Fruit fly (Drosophila melanogaster): ENCODE measurements around the gene Gr64e.

Gr64e gene

dm6 chr3L:4040247-4040925 is 8.4 kb downstream of the Gr64e start, which contains the start of the genes CG11593 and Rcd5 (continued):
- TF ChIP-seq CG7745 (tag; optimal IDR thresholded peaks at IDR 0.05) (no peak), CG11247 (GFP tag; IDR thresholded peaks at IDR 0.05) (peak; percentile 78), CG13287 (GFP tag; IDR thresholded peaks at IDR 0.05; ENCODE audit: partially characterized antibody) (peak; percentile 38), al (GFP tag; IDR thresholded peaks at IDR 0.05) (peak; percentile 82), CG10654 (GFP tag; optimal IDR thresholded peaks at IDR 0.05) (peak; percentile 65), CG14014 (GFP tag; IDR thresholded peaks at IDR 0.05) (peak; percentile 86), Hr39 (optimal IDR thresholded peaks at IDR 0.05) (no peak), CG8089 (GFP tag; optimal IDR thresholded peaks at IDR 0.05) (no peak), Bteb2 (GFP tag; optimal IDR thresholded peaks at IDR 0.05) (peak; percentile 17), dysf (GFP tag; IDR thresholded peaks at IDR 0.05) (peak; percentile 83), Sox102F (GFP tag; optimal IDR thresholded peaks at IDR 0.05) (peak; percentile 65), B-H1 (GFP tag; IDR thresholded peaks at IDR 0.05) (peak; percentile 65), Lhr (GFP tag; optimal IDR thresholded peaks at IDR 0.05) (peak; percentile 81), CG16779 (GFP tag; IDR thresholded peaks at IDR 0.05) (no peak), CG34422 (GFP tag; IDR thresholded peaks at IDR 0.05) (peak; percentile 91), CG2202 (tag; optimal IDR thresholded peaks at IDR 0.05) (peak; percentile 31), zfh1 (GFP tag; IDR thresholded peaks at IDR 0.05) (peak; percentile 82; the same call in 2 of the 3 replicates), CG18764 (GFP tag; optimal IDR thresholded peaks at IDR 0.05) (peak; percentile 57), CG1024 (GFP tag; IDR thresholded peaks at IDR 0.05) (no peak), CG31224 (GFP tag; IDR thresholded peaks at IDR 0.05) (peak; percentile 75), Atf-2 (GFP tag; optimal IDR thresholded peaks at IDR 0.05) (no peak), CG17912 (GFP tag; optimal IDR thresholded peaks at IDR 0.05) (no peak), dati (GFP tag; IDR thresholded peaks at IDR 0.05) (no peak), CG17612 (GFP tag; IDR thresholded peaks at IDR 0.05) (no peak), ara (GFP tag; IDR thresholded peaks at IDR 0.05) (peak; percentile 73), sens (GFP tag) (peak; percentile 73), D19A (tag; optimal IDR thresholded peaks at IDR 0.05) (no peak), fd3F (GFP tag; optimal IDR thresholded peaks at IDR 0.05) (peak; percentile 63), Oli (tag; optimal IDR thresholded peaks at IDR 0.05) (peak; percentile 59), CG4424 (GFP tag; optimal IDR thresholded peaks at IDR 0.05) (peak; percentile 64), CG17328 (GFP tag; IDR thresholded peaks at IDR 0.05) (peak; percentile 45; the same call in 1 of the 2 replicates), CG3281 (GFP tag; optimal IDR thresholded peaks at IDR 0.05) (no peak), rib (GFP tag; IDR thresholded peaks at IDR 0.05) (0 out of 2 replicates have a peak, but pooled peaks have one; percentile 31), Chrac-16 (GFP tag; optimal IDR thresholded peaks at IDR 0.05) (peak; percentile 56), CrebB (tag; optimal IDR thresholded peaks at IDR 0.05) (no peak), fu2 (GFP tag; optimal IDR thresholded peaks at IDR 0.05) (no peak), salm (tag; optimal IDR thresholded peaks at IDR 0.05) (no peak), gce (GFP tag; IDR thresholded peaks at IDR 0.05) (no peak), CG17385 (GFP tag; optimal IDR thresholded peaks at IDR 0.05) (peak; percentile 48), gcm2 (GFP tag; optimal IDR thresholded peaks at IDR 0.05) (no peak), nom (GFP tag; optimal IDR thresholded peaks at IDR 0.05) (no peak), dmrt99B (tag; optimal IDR thresholded peaks at IDR 0.05) (no peak), Rfx (GFP tag; IDR thresholded peaks at IDR 0.05) (peak; percentile 89), ranshi (GFP tag; IDR thresholded peaks at IDR 0.05) (peak; percentile 82; the same call in 1 of the 2 replicates), HLH54F (GFP tag; optimal IDR thresholded peaks at IDR 0.05) (peak; percentile 20), nerfin-1 (tag; optimal IDR thresholded peaks at IDR 0.05) (no peak), Doc3 (GFP tag; IDR thresholded peaks at IDR 0.05; ENCODE audit: partially characterized antibody) (no peak), CG34376 (GFP tag; optimal IDR thresholded peaks at IDR 0.05) (peak; percentile 8), inv (GFP tag; IDR thresholded peaks at IDR 0.05; ENCODE audit: partially characterized antibody) (no peak), run (tag; optimal IDR thresholded peaks at IDR 0.05) (no peak), Camta (GFP tag; optimal IDR thresholded peaks at IDR 0.05) (no peak)

Data from whole organism, embryonic.